Fruit fly (Drosophila melanogaster) whole organism, embryonic: ENCODE results near the gene CG31960.

Experiments used
- Aef1 ChIP-seq: fragments of 200-800 bp; sonication (Bioruptor generic); IDR thresholded peaks from 3 replicates; pipeline ENCODE4 v1.3.6; 2022; ENCODE audit warnings: missing biosample characterization, missing genetic modification characterization
- Antp ChIP-seq: fragments of 200-800 bp; sonication (Bioruptor generic); optimal IDR thresholded peaks from 3 replicates; lab custom pipeline; 2016; ENCODE audit warnings: missing biosample characterization, missing genetic modification characterization
- Atf6 ChIP-seq: fragments of 200-800 bp; sonication (Bioruptor generic); IDR thresholded peaks from 2 replicates; pipeline ENCODE4 v1.3.6; 2022; ENCODE audit warnings: missing biosample characterization, missing genetic modification characterization
- C15 ChIP-seq: fragments of 200-800 bp; sonication (Bioruptor generic); IDR thresholded peaks from 3 replicates; pipeline ENCODE4 v1.3.6; 2022; ENCODE audit warnings: missing biosample characterization, missing genetic modification characterization
- CG10267 ChIP-seq: fragments of 200-800 bp; sonication (Bioruptor generic); optimal IDR thresholded peaks from 2 replicates; lab custom pipeline; 2018; ENCODE audit warnings: missing biosample characterization, mild to moderate bottlenecking, missing genetic modification characterization, moderate library complexity
- CG10543 ChIP-seq: fragments of 200-800 bp; sonication (Bioruptor generic); optimal IDR thresholded peaks from 3 replicates; lab custom pipeline; 2017; ENCODE audit warnings: missing biosample characterization, mild to moderate bottlenecking, missing genetic modification characterization, moderate library complexity
- CG13123 ChIP-seq: fragments of 200-800 bp; sonication (Bioruptor generic); optimal IDR thresholded peaks from 2 replicates; lab custom pipeline; 2016; ENCODE audit warnings: missing biosample characterization, missing genetic modification characterization
- CG16779 ChIP-seq: fragments of 200-800 bp; sonication (Bioruptor generic); IDR thresholded peaks from 2 replicates; pipeline ENCODE4 v1.3.6; 2022; ENCODE audit warnings: missing biosample characterization, missing genetic modification characterization
- CG17829 ChIP-seq: fragments of 200-800 bp; optimal IDR thresholded peaks from 2 replicates; lab custom pipeline; 2019; ENCODE audit warnings: missing biosample characterization, mild to moderate bottlenecking, missing genetic modification characterization, moderate library complexity
- CG3163 ChIP-seq: fragments of 200-800 bp; sonication (Bioruptor generic); optimal IDR thresholded peaks from 3 replicates; lab custom pipeline; 2016; ENCODE audit warnings: missing biosample characterization, missing genetic modification characterization
- CG3281 ChIP-seq: fragments of 200-800 bp; sonication (Bioruptor generic); optimal IDR thresholded peaks from 3 replicates; lab custom pipeline; 2017; ENCODE audit warnings: missing biosample characterization, mild to moderate bottlenecking, missing genetic modification characterization
- CG4328 ChIP-seq: fragments of 200-800 bp; sonication (Bioruptor generic); optimal IDR thresholded peaks from 3 replicates; lab custom pipeline; 2017; ENCODE audit warnings: missing biosample characterization, missing genetic modification reagents, missing genetic modification characterization
- CG6175 ChIP-seq: fragments of 200-800 bp; sonication (Bioruptor generic); IDR thresholded peaks from 3 replicates; pipeline ENCODE4 v1.3.6; 2022; ENCODE audit warnings: missing biosample characterization, missing genetic modification characterization
- CG6854 ChIP-seq: fragments of 200-800 bp; sonication (Bioruptor generic); optimal IDR thresholded peaks from 3 replicates; lab custom pipeline; 2017; ENCODE audit warnings: missing biosample characterization, mild to moderate bottlenecking, missing genetic modification characterization
- CG8089 ChIP-seq: fragments of 200-800 bp; sonication (Bioruptor generic); optimal IDR thresholded peaks from 3 replicates; lab custom pipeline; 2016; ENCODE audit warnings: missing biosample characterization, missing genetic modification characterization
- CG8478 ChIP-seq: fragments of >200 bp; optimal IDR thresholded peaks from 2 replicates; lab custom pipeline; 2018
- CG8765 ChIP-seq: fragments of 200-800 bp; sonication (Bioruptor generic); IDR thresholded peaks from 2 replicates; pipeline ENCODE4 v1.3.6; 2022; ENCODE audit warnings: missing biosample characterization, missing genetic modification characterization
- CG9797 ChIP-seq: fragments of 200-800 bp; sonication (Bioruptor generic); optimal IDR thresholded peaks from 3 replicates; lab custom pipeline; 2018; ENCODE audit warnings: missing biosample characterization, mild to moderate bottlenecking, missing genetic modification characterization
- CHES-1-like ChIP-seq: fragments of 200-800 bp; sonication (Bioruptor generic); optimal IDR thresholded peaks from 2 replicates; lab custom pipeline; 2016; ENCODE audit warnings: missing biosample characterization, missing genetic modification characterization
- Dref ChIP-seq: fragments of 200-800 bp; sonication (Bioruptor generic); IDR thresholded peaks from 2 replicates; pipeline ENCODE4 v1.3.6; 2022; ENCODE audit warnings: missing biosample characterization, missing genetic modification characterization
- Hey ChIP-seq: fragments of 200-800 bp; sonication (Bioruptor generic); optimal IDR thresholded peaks from 3 replicates; lab custom pipeline; 2018; ENCODE audit warnings: missing biosample characterization, mild to moderate bottlenecking, missing genetic modification characterization
- Hmr ChIP-seq: fragments of 200-800 bp; sonication (Bioruptor generic); optimal IDR thresholded peaks from 3 replicates; lab custom pipeline; 2017; ENCODE audit warnings: mild to moderate bottlenecking, missing biosample characterization, missing genetic modification reagents, missing genetic modification characterization
- Nf-YB ChIP-seq: fragments of 200-800 bp; sonication (Bioruptor generic); optimal IDR thresholded peaks from 3 replicates; lab custom pipeline; 2019; ENCODE audit warnings: missing biosample characterization, mild to moderate bottlenecking, missing genetic modification characterization, moderate library complexity
- Nf-YC ChIP-seq: fragments of 200-800 bp; optimal IDR thresholded peaks from 3 replicates; lab custom pipeline; 2019; ENCODE audit warnings: missing biosample characterization, mild to moderate bottlenecking, missing genetic modification characterization, moderate library complexity
- PHDP ChIP-seq: fragments of 200-800 bp; sonication (Bioruptor generic); optimal IDR thresholded peaks from 3 replicates; lab custom pipeline; 2018; ENCODE audit warnings: missing biosample characterization, mild to moderate bottlenecking, missing genetic modification characterization, moderate library complexity
- Ravus ChIP-seq: fragments of 200-800 bp; sonication (Bioruptor generic); IDR thresholded peaks from 2 replicates; pipeline ENCODE4 v1.3.6; 2022; ENCODE audit warnings: missing biosample characterization, missing genetic modification characterization
- bbx ChIP-seq: fragments of 200-800 bp; sonication (Bioruptor generic); IDR thresholded peaks from 2 replicates; pipeline ENCODE4 v1.3.6; 2022; ENCODE audit warnings: missing biosample characterization, missing genetic modification characterization; ENCODE audit not compliant: partially characterized antibody
- br ChIP-seq: fragments of >200 bp; optimal IDR thresholded peaks from 2 replicates; lab custom pipeline; 2017
- corto ChIP-seq: fragments of 200-800 bp; sonication (Bioruptor generic); optimal IDR thresholded peaks from 2 replicates; lab custom pipeline; 2016; ENCODE audit warnings: missing biosample characterization, mild to moderate bottlenecking, missing genetic modification characterization, moderate library complexity
- crp ChIP-seq, 2 experiments: fragments of 200-800 bp; sonication (Bioruptor generic); optimal IDR thresholded peaks; 2 replicates in 1 of 2; 3 replicates in 1 of 2; lab custom pipeline; 2017; ENCODE audit warnings: missing biosample characterization in 2 of 2, missing genetic modification characterization in 2 of 2, mild to moderate bottlenecking in 1 of 2, moderate library complexity in 1 of 2
- cwo ChIP-seq: fragments of 200-800 bp; sonication (Bioruptor generic); optimal IDR thresholded peaks from 3 replicates; lab custom pipeline; 2017; ENCODE audit warnings: missing biosample characterization, missing genetic modification characterization, mild to moderate bottlenecking, moderate library complexity, missing genetic modification reagents
- ems ChIP-seq: fragments of 200-800 bp; sonication (Bioruptor generic); optimal IDR thresholded peaks from 3 replicates; lab custom pipeline; 2016; ENCODE audit warnings: missing biosample characterization, missing genetic modification characterization
- gem ChIP-seq: fragments of 200-800 bp; sonication (Bioruptor generic); optimal IDR thresholded peaks from 2 replicates; lab custom pipeline; 2019; ENCODE audit warnings: missing biosample characterization, mild to moderate bottlenecking, missing genetic modification characterization, moderate library complexity
- hkb ChIP-seq, 2 experiments: fragments of 200-800 bp in 1 of 2; fragments of >200 bp in 1 of 2; sonication (Bioruptor generic) in 1 of 2; IDR thresholded peaks in 1 of 2; optimal IDR thresholded peaks in 1 of 2; 2 replicates each; pipeline versions ENCODE4 v1.3.6 to Lab custom; 2017 to 2022; ENCODE audit warnings: missing biosample characterization in 1 of 2, missing genetic modification characterization in 1 of 2
- ken ChIP-seq: fragments of 200-800 bp; sonication (Bioruptor generic); IDR thresholded peaks from 3 replicates; pipeline ENCODE4 v1.3.6; 2022; ENCODE audit warnings: missing biosample characterization, missing genetic modification characterization
- lilli ChIP-seq: fragments of 200-800 bp; sonication (Bioruptor generic); optimal IDR thresholded peaks from 3 replicates; lab custom pipeline; 2016; ENCODE audit warnings: missing biosample characterization, missing genetic modification characterization
- nmo ChIP-seq: fragments of 200-800 bp; sonication (Bioruptor generic); optimal IDR thresholded peaks from 2 replicates; lab custom pipeline; 2018; ENCODE audit warnings: missing biosample characterization, mild to moderate bottlenecking, missing genetic modification characterization, moderate library complexity
- pan ChIP-seq, 4 experiments: fragments of >200 bp in 3 of 4; fragments of 200-800 bp in 1 of 4; sonication (Bioruptor generic) in 1 of 4; optimal IDR thresholded peaks in 3 of 4; IDR thresholded peaks in 1 of 4; 2 replicates each; pipeline versions ENCODE4 v1.3.6 to Lab custom; 2017 to 2022; ENCODE audit warnings: missing biosample characterization in 2 of 4, missing genetic modification characterization in 2 of 4, mixed read lengths in 1 of 4
- pita ChIP-seq: fragments of 200-800 bp; sonication (Bioruptor generic); optimal IDR thresholded peaks from 2 replicates; lab custom pipeline; 2017; ENCODE audit warnings: missing biosample characterization, mild to moderate bottlenecking, missing genetic modification characterization
- repo ChIP-seq: fragments of 200-800 bp; sonication (Bioruptor generic); optimal IDR thresholded peaks from 2 replicates; lab custom pipeline; 2016; ENCODE audit warnings: missing biosample characterization, missing genetic modification characterization
- sc ChIP-seq, 3 experiments: fragments of >200 bp in 2 of 3; fragments of 200-800 bp in 1 of 3; sonication (Bioruptor generic) in 1 of 3; optimal IDR thresholded peaks; 2 replicates in 2 of 3; 3 replicates in 1 of 3; lab custom pipeline; 2017; ENCODE audit warnings: mild to moderate bottlenecking in 1 of 3, missing biosample characterization in 1 of 3, missing genetic modification characterization in 1 of 3, missing genetic modification reagents in 1 of 3
- slou ChIP-seq: fragments of 200-800 bp; sonication (Bioruptor generic); optimal IDR thresholded peaks from 3 replicates; lab custom pipeline; 2016; ENCODE audit warnings: missing biosample characterization, missing genetic modification characterization
- tup ChIP-seq: fragments of 200-800 bp; sonication (Bioruptor generic); optimal IDR thresholded peaks from 2 replicates; lab custom pipeline; 2016; ENCODE audit warnings: missing biosample characterization, mild to moderate bottlenecking, missing genetic modification characterization, moderate library complexity
- tx ChIP-seq: fragments of 200-800 bp; sonication (Bioruptor generic); optimal IDR thresholded peaks from 2 replicates; lab custom pipeline; 2016; ENCODE audit warnings: missing biosample characterization, missing genetic modification characterization
- z ChIP-seq: fragments of 200-800 bp; sonication (Bioruptor generic); IDR thresholded peaks from 3 replicates; pipeline ENCODE4 v1.3.6; 2022; ENCODE audit warnings: missing biosample characterization, missing genetic modification characterization
- zf30C ChIP-seq: fragments of 200-800 bp; sonication (Bioruptor generic); optimal IDR thresholded peaks from 3 replicates; lab custom pipeline; 2018; ENCODE audit warnings: missing biosample characterization, mild to moderate bottlenecking, missing genetic modification characterization

Gene CG31960

dm6 chr2L:3771109-3772067, 13.4 kb upstream of the CG31960 start, which contains the start of gene bowl (continued):
- TF ChIP-seq CG10267: peak; percentile 93
- peak; percentile 95 for TF ChIP-seq CG8765 (GFP tag; lab: Robert Waterston, UW)
- no peak for TF ChIP-seq sc (optimal IDR thresholded peaks at IDR 0.05; lab: Kevin White, UChicago)
- peak; percentile 96 for TF ChIP-seq sc (GFP tag; optimal IDR thresholded peaks at IDR 0.05; lab: Kevin White, UChicago)
- peak; percentile 89 for TF ChIP-seq ems (GFP tag; lab: Kevin White, UChicago)
- TF ChIP-seq tx (GFP tag; lab: Kevin White, UChicago): peak; percentile 80
- peak; percentile 89 for TF ChIP-seq cwo (GFP tag; lab: Kevin White, UChicago)
- TF ChIP-seq Nf-YC (tag; lab: Kevin White, UChicago): peak; percentile 74
- TF ChIP-seq corto (GFP tag; lab: Kevin White, UChicago): peak; percentile 95
- peak; percentile 86 for TF ChIP-seq CG3281 (GFP tag; lab: Kevin White, UChicago)
- peak; percentile 93 for TF ChIP-seq ken (GFP tag; lab: Robert Waterston, UW)
- TF ChIP-seq Nf-YB (GFP tag; lab: Kevin White, UChicago): peak; percentile 79
- peak; percentile 83 for TF ChIP-seq repo (GFP tag; lab: Kevin White, UChicago)
- peak; percentile 92 for TF ChIP-seq CG10543 (GFP tag; lab: Kevin White, UChicago)
- TF ChIP-seq gem (tag; lab: Kevin White, UChicago): peak; percentile 99
- TF ChIP-seq PHDP (tag; lab: Kevin White, UChicago): peak; percentile 97
- peak; percentile 10 for TF ChIP-seq CG9797 (GFP tag; lab: Kevin White, UChicago)
- peak in 1 of 2 experiments; percentile 66 for TF ChIP-seq crp (GFP tag; optimal IDR thresholded peaks at IDR 0.05; lab: Kevin White, UChicago)
- TF ChIP-seq Hmr (GFP tag; lab: Kevin White, UChicago): peak; percentile 96
- no peak for TF ChIP-seq br (lab: Kevin White, UChicago)
- peak; percentile 93 for TF ChIP-seq CHES-1-like (GFP tag; lab: Kevin White, UChicago)
- peak; percentile 73 for TF ChIP-seq CG4328
- peak; percentile 88 for TF ChIP-seq tup (GFP tag; lab: Kevin White, UChicago)
- peak; percentile 96 for TF ChIP-seq Atf6 (GFP tag; lab: Robert Waterston, UW)
- TF ChIP-seq CG16779 (GFP tag; lab: Robert Waterston, UW): peak; percentile 88
- peak; percentile 85; the same call in 2 of the 3 replicates for TF ChIP-seq C15 (GFP tag; lab: Robert Waterston, UW)
- peak; percentile 99 for TF ChIP-seq zf30C (GFP tag; lab: Kevin White, UChicago)
- TF ChIP-seq Ravus (GFP tag; lab: Robert Waterston, UW): peak; percentile 82
- TF ChIP-seq CG8478 (lab: Kevin White, UChicago): no peak
- TF ChIP-seq CG6175: peak; percentile 75; the same call in 2 of the 3 replicates
- TF ChIP-seq Antp: peak; percentile 81
- peak; percentile 68; the same call in 2 of the 3 replicates for TF ChIP-seq z
- peak; percentile 90 for TF ChIP-seq CG8089 (GFP tag; lab: Kevin White, UChicago)
- TF ChIP-seq bbx (GFP tag; lab: Robert Waterston, UW): 0 out of 2 replicates have a peak, but pooled peaks have one; percentile 28
- peak; percentile 79 for TF ChIP-seq CG6854 (GFP tag; lab: Kevin White, UChicago)
- TF ChIP-seq Dref: no peak
- peak; percentile 91 for TF ChIP-seq nmo (GFP tag; lab: Kevin White, UChicago)
- no peak for TF ChIP-seq hkb (optimal IDR thresholded peaks at IDR 0.05; lab: Kevin White, UChicago)
- peak; percentile 97 for TF ChIP-seq hkb (GFP tag; IDR thresholded peaks at IDR 0.05; lab: Robert Waterston, UW)
- TF ChIP-seq Aef1 (GFP tag; lab: Robert Waterston, UW): peak; percentile 92
- peak; percentile 85 for TF ChIP-seq CG13123
- peak; percentile 62 for TF ChIP-seq slou
- TF ChIP-seq lilli (GFP tag; lab: Kevin White, UChicago): peak; percentile 98
- TF ChIP-seq CG3163 (GFP tag; lab: Kevin White, UChicago): peak; percentile 77
- no peak for TF ChIP-seq pan (optimal IDR thresholded peaks at IDR 0.05; lab: Kevin White, UChicago)
- TF ChIP-seq pan (GFP tag; optimal IDR thresholded peaks at IDR 0.05 in 1 of 2, IDR thresholded peaks at IDR 0.05 in 1 of 2): peak in 1 of 2 experiments; percentile 97
- TF ChIP-seq CG17829: peak; percentile 94
- no peak for TF ChIP-seq pita (GFP tag; lab: Kevin White, UChicago)
- TF ChIP-seq Hey (tag; lab: Kevin White, UChicago): peak; percentile 51
